Worm (Caenorhabditis elegans) whole organism, L1 larva: Measurements from ENCODE around the gene C31E10.5.
A peak's percentile ranks its signal among the peaks of the same experiment; 100 is the strongest.

Experiments used
- alr-1 ChIP-seq: fragments of 200-800 bp; sonication (Bioruptor generic); optimal IDR thresholded peaks from 2 replicates; lab custom pipeline; 2018; ENCODE audit warnings: borderline replicate concordance, mild to moderate bottlenecking, missing genetic modification characterization, missing compliant biosample characterization
- aly-2 ChIP-seq: fragments of 150-350 bp; optimal IDR thresholded peaks from 2 replicates; lab custom pipeline; 2014; ENCODE audit warnings: missing biosample characterization, missing genetic modification characterization
- blmp-1 ChIP-seq: fragments of 150-350 bp; optimal IDR thresholded peaks from 2 replicates; lab custom pipeline; 2014; ENCODE audit warnings: missing biosample characterization, missing genetic modification characterization
- ceh-63 ChIP-seq: fragments of 200-800 bp; sonication (Bioruptor generic); optimal IDR thresholded peaks from 2 replicates; lab custom pipeline; 2018; ENCODE audit warnings: mild to moderate bottlenecking, missing genetic modification characterization, missing compliant biosample characterization
- ceh-8 ChIP-seq: fragments of 200-800 bp; sonication (Bioruptor generic); optimal IDR thresholded peaks from 2 replicates; lab custom pipeline; 2018; ENCODE audit warnings: mild to moderate bottlenecking, missing genetic modification characterization, moderate library complexity, missing compliant biosample characterization
- ceh-82 ChIP-seq, 3 experiments: fragments of 150-350 bp in 1 of 3; sonication (generic microtip) in 2 of 3; optimal IDR thresholded peaks; 2 replicates each; lab custom pipeline; 2014 to 2017; ENCODE audit warnings: missing biosample characterization in 3 of 3, missing genetic modification characterization in 3 of 3
- ceh-88 ChIP-seq: fragments of 200-800 bp; sonication (Bioruptor generic); IDR thresholded peaks from 2 replicates; pipeline ENCODE4 v1.3.6; 2022; ENCODE audit warnings: missing genetic modification characterization, missing compliant biosample characterization
- dpl-1 ChIP-seq, 3 experiments: fragments of 150-350 bp in 2 of 3; sonication (generic microtip) in 1 of 3; optimal IDR thresholded peaks; 2 replicates each; lab custom pipeline; 2014 to 2017; ENCODE audit warnings: missing biosample characterization in 3 of 3, missing genetic modification characterization in 3 of 3, missing genetic modification reagents in 3 of 3
- dsc-1 ChIP-seq: sonication (generic microtip); optimal IDR thresholded peaks from 2 replicates; lab custom pipeline; 2016; ENCODE audit warnings: mild to moderate bottlenecking, missing genetic modification characterization, missing compliant biosample characterization
- efl-1 ChIP-seq, 4 experiments: fragments of 150-350 bp; optimal IDR thresholded peaks in 3 of 4; peaks in 1 of 4; 1 replicate in 1 of 4; 2 replicates in 3 of 4; lab custom pipeline; 2014; ENCODE audit warnings: missing biosample characterization in 2 of 4, missing genetic modification characterization in 2 of 4, missing genetic modification reagents in 2 of 4
- efl-3 ChIP-seq: fragments of 200-800 bp; sonication (Bioruptor generic); optimal IDR thresholded peaks from 2 replicates; lab custom pipeline; 2018; ENCODE audit warnings: mild to moderate bottlenecking, missing genetic modification characterization, missing compliant biosample characterization
- egl-27 ChIP-seq, 2 experiments: fragments of 150-350 bp in 1 of 2; sonication (generic microtip); optimal IDR thresholded peaks; 3 replicates each; lab custom pipeline; 2017 to 2018; ENCODE audit warnings: missing biosample characterization in 2 of 2, missing genetic modification characterization in 2 of 2, missing genetic modification reagents in 2 of 2
- fkh-10 ChIP-seq: sonication (generic microtip); optimal IDR thresholded peaks from 2 replicates; lab custom pipeline; 2017; ENCODE audit warnings: missing biosample characterization, missing genetic modification reagents, missing genetic modification characterization
- fkh-4 ChIP-seq: sonication (generic microtip); optimal IDR thresholded peaks from 2 replicates; lab custom pipeline; 2016; ENCODE audit warnings: missing compliant biosample characterization, missing genetic modification characterization, borderline replicate concordance
- fkh-8 ChIP-seq: sonication (generic microtip); optimal IDR thresholded peaks from 2 replicates; lab custom pipeline; 2016; ENCODE audit warnings: mild to moderate bottlenecking, missing genetic modification characterization, missing compliant biosample characterization
- fos-1 ChIP-seq: fragments of 150-350 bp; optimal IDR thresholded peaks from 2 replicates; lab custom pipeline; 2014; ENCODE audit warnings: missing biosample characterization, missing genetic modification characterization
- grh-1 ChIP-seq: fragments of 200-800 bp; sonication (Bioruptor generic); IDR thresholded peaks from 2 replicates; pipeline ENCODE4 v1.3.6; 2022; ENCODE audit warnings: missing genetic modification reagents, missing genetic modification characterization, missing compliant biosample characterization
- hlh-17 ChIP-seq: fragments of 200-800 bp; sonication (Bioruptor generic); optimal IDR thresholded peaks from 2 replicates; lab custom pipeline; 2018; ENCODE audit warnings: missing genetic modification characterization, mild to moderate bottlenecking, missing compliant biosample characterization, moderate library complexity, borderline replicate concordance
- irx-1 ChIP-seq: sonication (generic microtip); optimal IDR thresholded peaks from 2 replicates; lab custom pipeline; 2016; ENCODE audit warnings: missing genetic modification characterization, missing compliant biosample characterization
- isw-1 ChIP-seq: fragments of 200-800 bp; sonication (Bioruptor generic); IDR thresholded peaks from 2 replicates; pipeline ENCODE4 v1.3.6; 2022; ENCODE audit warnings: missing genetic modification characterization, missing compliant biosample characterization
- jun-1 ChIP-seq: fragments of 150-350 bp; optimal IDR thresholded peaks from 2 replicates; lab custom pipeline; 2014; ENCODE audit warnings: missing biosample characterization, missing genetic modification reagents, missing genetic modification characterization
- lin-15B ChIP-seq: fragments of 150-350 bp; sonication (generic microtip); optimal IDR thresholded peaks from 3 replicates; lab custom pipeline; 2014; ENCODE audit warnings: missing biosample characterization, missing genetic modification characterization
- lin-35 ChIP-seq, 2 experiments: fragments of 150-350 bp; optimal IDR thresholded peaks; 2 replicates each; lab custom pipeline; 2014; ENCODE audit warnings: missing biosample characterization in 2 of 2, missing genetic modification characterization in 2 of 2, missing genetic modification reagents in 2 of 2
- lsy-2 ChIP-seq, 2 experiments: fragments of 150-350 bp; optimal IDR thresholded peaks; 2 replicates each; lab custom pipeline; 2014; ENCODE audit warnings: missing biosample characterization in 2 of 2, missing genetic modification characterization in 2 of 2
- mab-9 ChIP-seq: fragments of 200-800 bp; sonication (Bioruptor generic); IDR thresholded peaks from 2 replicates; pipeline ENCODE4 v1.3.6; 2022; ENCODE audit warnings: missing genetic modification reagents, missing genetic modification characterization, missing compliant biosample characterization
- mdl-1 ChIP-seq, 2 experiments: fragments of 150-350 bp; optimal IDR thresholded peaks; 2 replicates each; lab custom pipeline; 2014 to 2017; ENCODE audit warnings: missing biosample characterization in 2 of 2, missing genetic modification characterization in 2 of 2, inconsistent platforms in 1 of 2
- nhr-12 ChIP-seq: sonication (generic microtip); optimal IDR thresholded peaks from 2 replicates; lab custom pipeline; 2017; ENCODE audit warnings: missing biosample characterization, missing genetic modification characterization
- nhr-20 ChIP-seq: sonication (generic microtip); optimal IDR thresholded peaks from 2 replicates; lab custom pipeline; 2016; ENCODE audit warnings: mild to moderate bottlenecking, missing genetic modification characterization, missing compliant biosample characterization
- nhr-237 ChIP-seq: fragments of 150-350 bp; optimal IDR thresholded peaks from 2 replicates; lab custom pipeline; 2014; ENCODE audit warnings: missing biosample characterization, missing genetic modification characterization
- nhr-28 ChIP-seq: fragments of 150-350 bp; optimal IDR thresholded peaks from 2 replicates; lab custom pipeline; 2014; ENCODE audit warnings: missing biosample characterization, missing genetic modification characterization
- nhr-71 ChIP-seq: sonication (generic microtip); optimal IDR thresholded peaks from 2 replicates; lab custom pipeline; 2016; ENCODE audit warnings: mild to moderate bottlenecking, missing genetic modification characterization, moderate library complexity, missing compliant biosample characterization
- nhr-85 ChIP-seq: sonication (generic microtip); peaks from one replicate; lab custom pipeline; 2016; ENCODE audit warnings: missing genetic modification characterization, inconsistent platforms, missing compliant biosample characterization
- nhr-90 ChIP-seq: sonication (generic microtip); optimal IDR thresholded peaks from 2 replicates; lab custom pipeline; 2016; ENCODE audit warnings: mild to moderate bottlenecking, missing genetic modification characterization, missing compliant biosample characterization; ENCODE audit not compliant: poor library complexity
- pag-3 ChIP-seq: sonication (generic microtip); optimal IDR thresholded peaks from 2 replicates; lab custom pipeline; 2017; ENCODE audit warnings: missing genetic modification characterization, mild to moderate bottlenecking, missing compliant biosample characterization, antibody characterized with exemption, borderline replicate concordance; ENCODE audit not compliant: insufficient read depth
- pqm-1 ChIP-seq: sonication (generic microtip); optimal IDR thresholded peaks from 3 replicates; lab custom pipeline; 2017; ENCODE audit warnings: missing biosample characterization, missing genetic modification characterization
- rnt-1 ChIP-seq: sonication (generic microtip); optimal IDR thresholded peaks from 2 replicates; lab custom pipeline; 2016; ENCODE audit warnings: mild to moderate bottlenecking, missing genetic modification characterization, moderate library complexity, missing compliant biosample characterization
- skn-1 ChIP-seq: fragments of 150-350 bp; optimal IDR thresholded peaks from 2 replicates; lab custom pipeline; 2014; ENCODE audit warnings: missing biosample characterization, missing genetic modification characterization
- snpc-4 ChIP-seq: fragments of 150-350 bp; optimal IDR thresholded peaks from 2 replicates; lab custom pipeline; 2014; ENCODE audit warnings: missing biosample characterization, missing genetic modification characterization
- snu-23 ChIP-seq: sonication (generic microtip); optimal IDR thresholded peaks from 2 replicates; lab custom pipeline; 2016; ENCODE audit warnings: missing genetic modification characterization, missing compliant biosample characterization
- sptf-1 ChIP-seq: fragments of 150-350 bp; optimal IDR thresholded peaks from 2 replicates; lab custom pipeline; 2014; ENCODE audit warnings: missing biosample characterization, missing genetic modification characterization
- tbx-2 ChIP-seq: sonication (generic microtip); optimal IDR thresholded peaks from 2 replicates; lab custom pipeline; 2016; ENCODE audit warnings: missing genetic modification characterization, missing compliant biosample characterization
- tlp-1 ChIP-seq: fragments of 150-350 bp; optimal IDR thresholded peaks from 2 replicates; lab custom pipeline; 2014; ENCODE audit warnings: missing biosample characterization, missing genetic modification characterization
- unc-130 ChIP-seq: fragments of 150-350 bp; optimal IDR thresholded peaks from 2 replicates; lab custom pipeline; 2017; ENCODE audit warnings: missing biosample characterization, missing genetic modification characterization, inconsistent platforms
- unc-98 ChIP-seq: fragments of 200-800 bp; sonication (Bioruptor generic); IDR thresholded peaks from 2 replicates; pipeline ENCODE4 v1.3.6; 2022; ENCODE audit warnings: missing genetic modification characterization, missing compliant biosample characterization
- vab-15 ChIP-seq: sonication (generic microtip); optimal IDR thresholded peaks from 2 replicates; lab custom pipeline; 2017; ENCODE audit warnings: missing genotype, mild to moderate bottlenecking, missing genetic modification characterization, missing compliant biosample characterization
- xbp-1 ChIP-seq: sonication (generic microtip); optimal IDR thresholded peaks from 2 replicates; lab custom pipeline; 2016; ENCODE audit warnings: missing genetic modification characterization, missing compliant biosample characterization
- ztf-11 ChIP-seq, 2 experiments: sonication (generic microtip); optimal IDR thresholded peaks; 2 replicates each; lab custom pipeline; 2016 to 2017; ENCODE audit warnings: missing genetic modification characterization in 2 of 2, missing biosample characterization in 1 of 2, missing compliant biosample characterization in 1 of 2
- ztf-4 ChIP-seq: fragments of 150-350 bp; optimal IDR thresholded peaks from 2 replicates; lab custom pipeline; 2014; ENCODE audit warnings: missing biosample characterization, missing genetic modification characterization

The C31E10.5 gene

ce11 chrX:13975314-13975713, 20.3 kb downstream of the C31E10.5 start, which contains the start of gene F48F7.5 (continued):
- TF ChIP-seq unc-98: no peak
- peak; percentile 13 for TF ChIP-seq irx-1 (tag; lab: Kevin White, UChicago)
- no peak for TF ChIP-seq pqm-1 (tag; lab: Kevin White, UChicago)
- no peak for TF ChIP-seq fkh-10 (GFP tag; lab: Kevin White, UChicago)
- no peak for TF ChIP-seq fkh-4
- no peak for TF ChIP-seq ceh-82 (tag; optimal IDR thresholded peaks at IDR 0.05; lab: Kevin White, UChicago)
- TF ChIP-seq alr-1 (tag; lab: Kevin White, UChicago): no peak
- TF ChIP-seq aly-2 (tag; lab: Kevin White, UChicago): no peak
- TF ChIP-seq ztf-11 (tag; optimal IDR thresholded peaks at IDR 0.05; lab: Kevin White, UChicago): no peak
- peak in 1 of 2 experiments; percentile 56 for TF ChIP-seq mdl-1 (tag; optimal IDR thresholded peaks at IDR 0.05; lab: Kevin White, UChicago)
- peak; percentile 44 for TF ChIP-seq ztf-4 (tag; lab: Kevin White, UChicago)
- TF ChIP-seq dpl-1 (GFP tag; optimal IDR thresholded peaks at IDR 0.05; lab: Kevin White, UChicago): no peak
- peak; percentile 50 for TF ChIP-seq rnt-1 (tag; lab: Kevin White, UChicago)
- TF ChIP-seq fos-1 (tag; lab: Kevin White, UChicago): no peak
- TF ChIP-seq mab-9 (GFP tag; lab: Robert Waterston, UW): no peak
- no peak for TF ChIP-seq hlh-17 (GFP tag; lab: Kevin White, UChicago)
- TF ChIP-seq jun-1 (tag; lab: Kevin White, UChicago): no peak
- TF ChIP-seq dsc-1 (tag; lab: Kevin White, UChicago): peak; percentile 27
- no peak for TF ChIP-seq nhr-237 (tag; lab: Kevin White, UChicago)
- no peak for TF ChIP-seq lin-15B (tag; lab: Kevin White, UChicago)
- TF ChIP-seq nhr-12: no peak
- peak; percentile 82 for TF ChIP-seq nhr-71 (tag; lab: Kevin White, UChicago)
- TF ChIP-seq sptf-1 (tag; lab: Kevin White, UChicago): no peak
- no peak for TF ChIP-seq egl-27 (tag; optimal IDR thresholded peaks at IDR 0.05; lab: Kevin White, UChicago)
- no peak for TF ChIP-seq tlp-1 (tag; lab: Kevin White, UChicago)
- TF ChIP-seq tbx-2 (tag; lab: Kevin White, UChicago): peak; percentile 64
- TF ChIP-seq ceh-8: no peak
- no peak for TF ChIP-seq isw-1 (GFP tag; lab: Robert Waterston, UW)
- peak; percentile 97 for TF ChIP-seq blmp-1 (tag; lab: Kevin White, UChicago)
- TF ChIP-seq lin-35 (GFP tag; optimal IDR thresholded peaks at IDR 0.05; lab: Kevin White, UChicago): peak; percentile 9 to 45
- TF ChIP-seq lsy-2 (tag; optimal IDR thresholded peaks at IDR 0.05; lab: Kevin White, UChicago): peak; percentile 19 to 29
- TF ChIP-seq snu-23 (GFP tag; lab: Kevin White, UChicago): peak; percentile 72
- TF ChIP-seq ceh-63: no peak
- no peak for TF ChIP-seq ceh-88 (GFP tag; lab: Robert Waterston, UW)
- peak; percentile 38 for TF ChIP-seq vab-15 (tag; lab: Kevin White, UChicago)
- TF ChIP-seq efl-3 (GFP tag; lab: Kevin White, UChicago): no peak
- no peak for TF ChIP-seq fkh-8 (tag; lab: Kevin White, UChicago)
- TF ChIP-seq nhr-28 (tag; lab: Kevin White, UChicago): no peak
- no peak for TF ChIP-seq xbp-1 (tag; lab: Kevin White, UChicago)
- TF ChIP-seq pag-3 (tag; lab: Kevin White, UChicago): peak; percentile 96
- TF ChIP-seq nhr-90 (tag; lab: Kevin White, UChicago): no peak
- no peak for TF ChIP-seq efl-1 (optimal IDR thresholded peaks at IDR 0.05; lab: Kevin White, UChicago)
- TF ChIP-seq efl-1 (GFP tag; optimal IDR thresholded peaks at IDR 0.05 in 1 of 2; lab: Kevin White, UChicago): no peak
- TF ChIP-seq grh-1 (GFP tag; lab: Robert Waterston, UW): no peak
- TF ChIP-seq nhr-85 (tag; lab: Kevin White, UChicago): peak; percentile 90
- TF ChIP-seq skn-1 (tag; lab: Kevin White, UChicago): peak; percentile 7
- peak; percentile 81 for TF ChIP-seq nhr-20 (tag; lab: Kevin White, UChicago)
- peak; percentile 70 for TF ChIP-seq unc-130 (tag; lab: Kevin White, UChicago)
- TF ChIP-seq snpc-4 (tag; lab: Kevin White, UChicago): no peak
